Fruit fly (Drosophila melanogaster) whole organism, embryonic: Measurements from ENCODE around the gene TH1.

ENCODE experiments used
- CG10366 ChIP-seq: fragments of 200-800 bp; sonication (Bioruptor generic); IDR thresholded peaks from 2 replicates; pipeline ENCODE4 v1.3.6; 2022; ENCODE audit warnings: missing biosample characterization, missing genetic modification characterization
- CG12071 ChIP-seq: fragments of 200-800 bp; sonication (Bioruptor generic); optimal IDR thresholded peaks from 3 replicates; lab custom pipeline; 2018; ENCODE audit warnings: missing biosample characterization, mild to moderate bottlenecking, missing genetic modification characterization
- CG12391 ChIP-seq: fragments of 200-800 bp; sonication (Bioruptor generic); optimal IDR thresholded peaks from 3 replicates; lab custom pipeline; 2018; ENCODE audit warnings: missing biosample characterization, mild to moderate bottlenecking, missing genetic modification characterization, moderate library complexity
- CG12659 ChIP-seq: fragments of 200-800 bp; sonication (Bioruptor generic); optimal IDR thresholded peaks from 3 replicates; lab custom pipeline; 2017; ENCODE audit warnings: mild to moderate bottlenecking, missing biosample characterization, missing genetic modification reagents, missing genetic modification characterization
- CG12769 ChIP-seq: fragments of 200-800 bp; sonication (Bioruptor generic); optimal IDR thresholded peaks from 2 replicates; lab custom pipeline; 2019; ENCODE audit warnings: missing biosample characterization, mild to moderate bottlenecking, missing genetic modification characterization, moderate library complexity
- CG15514 ChIP-seq: fragments of 200-800 bp; sonication (Bioruptor generic); optimal IDR thresholded peaks from 3 replicates; lab custom pipeline; 2017; ENCODE audit warnings: missing biosample characterization, missing genetic modification characterization, mild to moderate bottlenecking, moderate library complexity, missing genetic modification reagents
- CG17328 ChIP-seq: fragments of 200-800 bp; sonication (Bioruptor generic); IDR thresholded peaks from 2 replicates; pipeline ENCODE4 v1.3.6; 2022; ENCODE audit warnings: missing biosample characterization, missing genetic modification characterization
- CG18599 ChIP-seq: fragments of 200-800 bp; sonication (Bioruptor generic); optimal IDR thresholded peaks from 3 replicates; lab custom pipeline; 2017; ENCODE audit warnings: missing biosample characterization, missing genetic modification characterization, mild to moderate bottlenecking, moderate library complexity, missing genetic modification reagents
- CG2199 ChIP-seq: fragments of 200-800 bp; sonication (Bioruptor generic); IDR thresholded peaks from 3 replicates; pipeline ENCODE4 v1.3.6; 2022; ENCODE audit warnings: missing biosample characterization, missing genetic modification characterization
- CG30403 ChIP-seq: fragments of 200-800 bp; sonication (Bioruptor generic); optimal IDR thresholded peaks from 3 replicates; lab custom pipeline; 2016; ENCODE audit warnings: missing biosample characterization, missing genetic modification characterization
- CG30431 ChIP-seq: fragments of 200-800 bp; sonication (Bioruptor generic); optimal IDR thresholded peaks from 2 replicates; lab custom pipeline; 2017; ENCODE audit warnings: missing biosample characterization, missing genetic modification characterization
- CG31388 ChIP-seq: fragments of 200-800 bp; sonication (Bioruptor generic); optimal IDR thresholded peaks from 2 replicates; lab custom pipeline; 2016; ENCODE audit warnings: missing biosample characterization, missing genetic modification characterization
- CG34224 ChIP-seq: fragments of 200-800 bp; sonication (Bioruptor generic); IDR thresholded peaks from 3 replicates; pipeline ENCODE4 v1.3.6; 2022; ENCODE audit warnings: missing biosample characterization, missing genetic modification characterization; ENCODE audit not compliant: partially characterized antibody
- CG34422 ChIP-seq: fragments of 200-800 bp; sonication (Bioruptor generic); IDR thresholded peaks from 3 replicates; pipeline ENCODE4 v1.3.6; 2022; ENCODE audit warnings: missing biosample characterization, missing genetic modification characterization
- CG8089 ChIP-seq: fragments of 200-800 bp; sonication (Bioruptor generic); optimal IDR thresholded peaks from 3 replicates; lab custom pipeline; 2016; ENCODE audit warnings: missing biosample characterization, missing genetic modification characterization
- CG8765 ChIP-seq: fragments of 200-800 bp; sonication (Bioruptor generic); IDR thresholded peaks from 2 replicates; pipeline ENCODE4 v1.3.6; 2022; ENCODE audit warnings: missing biosample characterization, missing genetic modification characterization
- CG9932 ChIP-seq: fragments of 200-800 bp; sonication (Bioruptor generic); IDR thresholded peaks from 2 replicates; pipeline ENCODE4 v1.3.6; 2022; ENCODE audit warnings: missing biosample characterization, missing genetic modification characterization
- Doc3 ChIP-seq: fragments of 200-800 bp; sonication (Bioruptor generic); IDR thresholded peaks from 3 replicates; pipeline ENCODE4 v1.3.6; 2022; ENCODE audit warnings: missing biosample characterization, missing genetic modification characterization; ENCODE audit not compliant: partially characterized antibody
- E2f2 ChIP-seq: fragments of 200-800 bp; sonication (Bioruptor generic); IDR thresholded peaks from 2 replicates; pipeline ENCODE4 v1.3.6; 2022; ENCODE audit warnings: missing biosample characterization, missing genetic modification characterization
- ERR ChIP-seq: fragments of 200-800 bp; sonication (Bioruptor generic); optimal IDR thresholded peaks from 2 replicates; lab custom pipeline; 2016; ENCODE audit warnings: missing biosample characterization, missing genetic modification characterization
- HLH3B ChIP-seq: fragments of 200-800 bp; sonication (Bioruptor generic); IDR thresholded peaks from 2 replicates; pipeline ENCODE4 v1.3.6; 2022; ENCODE audit warnings: missing biosample characterization, missing genetic modification characterization
- HLH4C ChIP-seq: fragments of 200-800 bp; sonication (Bioruptor generic); IDR thresholded peaks from 3 replicates; pipeline ENCODE4 v1.3.6; 2022; ENCODE audit warnings: missing biosample characterization, missing genetic modification characterization; ENCODE audit not compliant: partially characterized antibody
- NK7.1 ChIP-seq: fragments of 200-800 bp; sonication (Bioruptor generic); optimal IDR thresholded peaks from 3 replicates; lab custom pipeline; 2016; ENCODE audit warnings: missing biosample characterization, missing genetic modification characterization
- Nf-YB ChIP-seq: fragments of 200-800 bp; sonication (Bioruptor generic); optimal IDR thresholded peaks from 3 replicates; lab custom pipeline; 2019; ENCODE audit warnings: missing biosample characterization, mild to moderate bottlenecking, missing genetic modification characterization, moderate library complexity
- Ravus ChIP-seq: fragments of 200-800 bp; sonication (Bioruptor generic); IDR thresholded peaks from 2 replicates; pipeline ENCODE4 v1.3.6; 2022; ENCODE audit warnings: missing biosample characterization, missing genetic modification characterization
- Rx ChIP-seq: fragments of 200-800 bp; sonication (Bioruptor generic); IDR thresholded peaks from 2 replicates; pipeline ENCODE4 v1.3.6; 2022; ENCODE audit warnings: missing biosample characterization, missing genetic modification characterization
- Stat92E ChIP-seq, 3 experiments: fragments of >200 bp in 2 of 3; fragments of 200-800 bp in 1 of 3; sonication (Bioruptor generic) in 1 of 3; optimal IDR thresholded peaks; 2 replicates each; lab custom pipeline; 2017 to 2019; ENCODE audit warnings: missing biosample characterization in 3 of 3, missing genetic modification characterization in 3 of 3, mild to moderate bottlenecking in 1 of 3, moderate library complexity in 1 of 3
- Vsx1 ChIP-seq: fragments of 200-800 bp; sonication (Bioruptor generic); optimal IDR thresholded peaks from 2 replicates; lab custom pipeline; 2017; ENCODE audit warnings: missing biosample characterization, mild to moderate bottlenecking, missing genetic modification characterization, missing genetic modification reagents
- cad ChIP-seq: fragments of >200 bp; optimal IDR thresholded peaks from 2 replicates; lab custom pipeline; 2017; ENCODE audit warnings: missing biosample characterization, missing genetic modification characterization
- chinmo ChIP-seq: fragments of 200-800 bp; sonication (Bioruptor generic); IDR thresholded peaks from 4 replicates; pipeline ENCODE4 v1.3.6; 2022; ENCODE audit warnings: missing biosample characterization, missing genetic modification characterization; ENCODE audit not compliant: partially characterized antibody
- chm ChIP-seq: fragments of 200-800 bp; sonication (Bioruptor generic); IDR thresholded peaks from 2 replicates; pipeline ENCODE4 v1.3.6; 2022; ENCODE audit warnings: missing biosample characterization, missing genetic modification characterization
- dimm ChIP-seq: fragments of 200-800 bp; sonication (Bioruptor generic); IDR thresholded peaks from 2 replicates; pipeline ENCODE4 v1.3.6; 2022; ENCODE audit warnings: missing biosample characterization, missing genetic modification characterization
- dm ChIP-seq: fragments of 200-800 bp; sonication (Bioruptor generic); optimal IDR thresholded peaks from 3 replicates; lab custom pipeline; 2016; ENCODE audit warnings: missing biosample characterization, missing genetic modification characterization
- en ChIP-seq: fragments of 200-800 bp; sonication (Bioruptor generic); optimal IDR thresholded peaks from 2 replicates; lab custom pipeline; 2016; ENCODE audit warnings: missing biosample characterization, missing genetic modification characterization
- fd64A ChIP-seq: fragments of 200-800 bp; sonication (Bioruptor generic); optimal IDR thresholded peaks from 3 replicates; lab custom pipeline; 2018; ENCODE audit warnings: missing biosample characterization, mild to moderate bottlenecking, missing genetic modification characterization
- fd96Cb ChIP-seq: fragments of 200-800 bp; sonication (Bioruptor generic); optimal IDR thresholded peaks from 2 replicates; lab custom pipeline; 2018; ENCODE audit warnings: missing biosample characterization, mild to moderate bottlenecking, missing genetic modification characterization, moderate library complexity
- fru ChIP-seq: fragments of >200 bp; optimal IDR thresholded peaks from 2 replicates; lab custom pipeline; 2017
- gem ChIP-seq: fragments of 200-800 bp; sonication (Bioruptor generic); optimal IDR thresholded peaks from 2 replicates; lab custom pipeline; 2019; ENCODE audit warnings: missing biosample characterization, mild to moderate bottlenecking, missing genetic modification characterization, moderate library complexity
- gro ChIP-seq: fragments of 200-800 bp; sonication (Bioruptor generic); optimal IDR thresholded peaks from 2 replicates; lab custom pipeline; 2016; ENCODE audit warnings: missing biosample characterization, missing genetic modification characterization
- gsb ChIP-seq: fragments of 200-800 bp; sonication (Bioruptor generic); IDR thresholded peaks from 2 replicates; pipeline ENCODE4 v1.3.6; 2022; ENCODE audit warnings: missing biosample characterization, missing genetic modification characterization
- jumu ChIP-seq: fragments of 200-800 bp; sonication (Bioruptor generic); optimal IDR thresholded peaks from 3 replicates; lab custom pipeline; 2016; ENCODE audit warnings: missing biosample characterization, missing genetic modification characterization
- kah ChIP-seq: fragments of 200-800 bp; sonication (Bioruptor generic); optimal IDR thresholded peaks from 2 replicates; lab custom pipeline; 2018; ENCODE audit warnings: missing biosample characterization, mild to moderate bottlenecking, missing genetic modification characterization
- ken ChIP-seq: fragments of 200-800 bp; sonication (Bioruptor generic); IDR thresholded peaks from 3 replicates; pipeline ENCODE4 v1.3.6; 2022; ENCODE audit warnings: missing biosample characterization, missing genetic modification characterization
- lab ChIP-seq: fragments of 200-800 bp; sonication (Bioruptor generic); optimal IDR thresholded peaks from 3 replicates; lab custom pipeline; 2017; ENCODE audit warnings: missing biosample characterization, missing genetic modification characterization, mild to moderate bottlenecking, moderate library complexity, missing genetic modification reagents
- oc ChIP-seq: fragments of 200-800 bp; sonication (Bioruptor generic); optimal IDR thresholded peaks from 2 replicates; lab custom pipeline; 2018; ENCODE audit warnings: missing biosample characterization, mild to moderate bottlenecking, missing genetic modification characterization, moderate library complexity
- run ChIP-seq: fragments of 200-800 bp; sonication (Bioruptor generic); optimal IDR thresholded peaks from 3 replicates; lab custom pipeline; 2018; ENCODE audit warnings: missing biosample characterization, mild to moderate bottlenecking, missing genetic modification characterization
- sim ChIP-seq: fragments of 200-800 bp; sonication (Bioruptor generic); IDR thresholded peaks from 2 replicates; pipeline ENCODE4 v1.3.6; 2022; ENCODE audit warnings: missing biosample characterization, missing genetic modification characterization
- tio ChIP-seq: fragments of 200-800 bp; sonication (Bioruptor generic); optimal IDR thresholded peaks from 2 replicates; lab custom pipeline; 2017; ENCODE audit warnings: missing biosample characterization, missing genetic modification characterization, inconsistent platforms
- wek ChIP-seq: fragments of 200-800 bp; sonication (Bioruptor generic); optimal IDR thresholded peaks from 3 replicates; lab custom pipeline; 2018; ENCODE audit warnings: missing biosample characterization, mild to moderate bottlenecking, missing genetic modification characterization, moderate library complexity
- zfh2 ChIP-seq: fragments of 200-800 bp; sonication (Bioruptor generic); optimal IDR thresholded peaks from 2 replicates; lab custom pipeline; 2016; ENCODE audit warnings: missing biosample characterization, missing genetic modification characterization

TH1 gene

dm6 chrX:16358670-16359320 is 32.4 kb downstream of the TH1 start, which contains the start of the genes U2af50 and PIG-Q (continued):
- no peak for TF ChIP-seq cad
- no peak for TF ChIP-seq Nf-YB (GFP tag; lab: Kevin White, UChicago)
- peak; percentile 58 for TF ChIP-seq wek (GFP tag; lab: Kevin White, UChicago)
- TF ChIP-seq CG31388 (GFP tag; lab: Kevin White, UChicago), result peak; percentile 76
- no peak for TF ChIP-seq lab
- TF ChIP-seq HLH4C (GFP tag; lab: Robert Waterston, UW), result peak; percentile 42; the same call in 1 of the 3 replicates
- no peak for TF ChIP-seq CG30431
- TF ChIP-seq chinmo (GFP tag; lab: Robert Waterston, UW), result no peak
- TF ChIP-seq CG8765 (GFP tag; lab: Robert Waterston, UW), result peak; percentile 81
- peak; percentile 46 for TF ChIP-seq NK7.1 (GFP tag; lab: Kevin White, UChicago)
- TF ChIP-seq fd96Cb (tag; lab: Kevin White, UChicago), result peak; percentile 95
- TF ChIP-seq fru (lab: Kevin White, UChicago), result no peak
- TF ChIP-seq ERR (GFP tag; lab: Kevin White, UChicago), result no peak
- TF ChIP-seq en (GFP tag; lab: Kevin White, UChicago), result no peak
- peak; percentile 95 for TF ChIP-seq CG12659 (GFP tag; lab: Kevin White, UChicago)
- peak; percentile 82 for TF ChIP-seq kah (GFP tag; lab: Kevin White, UChicago)
- peak; percentile 70 for TF ChIP-seq Ravus (GFP tag; lab: Robert Waterston, UW)
- TF ChIP-seq CG17328 (GFP tag; lab: Robert Waterston, UW), result peak; percentile 94
- TF ChIP-seq dm, result peak; percentile 29
- peak; percentile 73; the same call in 1 of the 2 replicates for TF ChIP-seq sim (GFP tag; lab: Robert Waterston, UW)
- no peak; the same call in 1 of the 3 replicates for TF ChIP-seq ken
- no peak for TF ChIP-seq dimm (GFP tag; lab: Robert Waterston, UW)
- peak; percentile 32 for TF ChIP-seq jumu (GFP tag; lab: Kevin White, UChicago)
- TF ChIP-seq chm (GFP tag; lab: Robert Waterston, UW), result no peak
- peak; percentile 87 for TF ChIP-seq CG30403
- TF ChIP-seq CG9932 (GFP tag; lab: Robert Waterston, UW), result peak; percentile 92
- TF ChIP-seq E2f2 (GFP tag; lab: Robert Waterston, UW), result peak; percentile 71
- TF ChIP-seq Rx (GFP tag; lab: Robert Waterston, UW), result no peak; the same call in 1 of the 2 replicates
- peak; percentile 91 for TF ChIP-seq HLH3B (GFP tag; lab: Robert Waterston, UW)
- TF ChIP-seq CG10366 (GFP tag; lab: Robert Waterston, UW), result no peak; the same call in 1 of the 2 replicates
- no peak for TF ChIP-seq tio
- TF ChIP-seq gsb (GFP tag; lab: Robert Waterston, UW), result peak; percentile 82; the same call in 1 of the 2 replicates
- TF ChIP-seq Stat92E (GFP tag; optimal IDR thresholded peaks at IDR 0.05; lab: Kevin White, UChicago), result peak in 1 of 3 experiments; percentile 44
- no peak for TF ChIP-seq CG34224 (GFP tag; lab: Robert Waterston, UW)
- peak; percentile 85 for TF ChIP-seq CG15514 (GFP tag; lab: Kevin White, UChicago)
- peak; percentile 85 for TF ChIP-seq run (tag; lab: Kevin White, UChicago)
- TF ChIP-seq CG12391, result peak; percentile 96
- no peak for TF ChIP-seq Doc3 (GFP tag; lab: Robert Waterston, UW)
- no peak for TF ChIP-seq oc (tag; lab: Kevin White, UChicago)
- peak; percentile 95; the same call in 1 of the 3 replicates for TF ChIP-seq CG34422 (GFP tag; lab: Robert Waterston, UW)
- no peak for TF ChIP-seq CG12071
- TF ChIP-seq gro, result no peak
- TF ChIP-seq CG18599 (GFP tag; lab: Kevin White, UChicago), result peak; percentile 92
- peak; percentile 47 for TF ChIP-seq CG8089 (GFP tag; lab: Kevin White, UChicago)
- peak; percentile 97 for TF ChIP-seq gem
- peak; percentile 93 for TF ChIP-seq CG2199 (GFP tag; lab: Robert Waterston, UW)
- TF ChIP-seq zfh2, result peak; percentile 67
- no peak for TF ChIP-seq fd64A (GFP tag; lab: Kevin White, UChicago)
- no peak for TF ChIP-seq CG12769 (tag; lab: Kevin White, UChicago)
- TF ChIP-seq Vsx1 (GFP tag; lab: Kevin White, UChicago), result no peak
